Fruit fly (Drosophila melanogaster) whole organism, embryonic: ENCODE data around the gene Takl2.

Experiments
- Adf1 ChIP-seq: fragments of 200-800 bp; sonication (Bioruptor generic); IDR thresholded peaks from 2 replicates; pipeline ENCODE4 v1.3.6; 2022; ENCODE audit warnings: missing biosample characterization, missing genetic modification characterization
- BEAF-32 ChIP-seq: fragments of 200-800 bp; sonication (Bioruptor generic); optimal IDR thresholded peaks from 3 replicates; lab custom pipeline; 2017; ENCODE audit warnings: missing biosample characterization, missing genetic modification characterization, mild to moderate bottlenecking, moderate library complexity, missing genetic modification reagents
- Bdp1 ChIP-seq: fragments of 200-800 bp; sonication (Bioruptor generic); optimal IDR thresholded peaks from 3 replicates; lab custom pipeline; 2016; ENCODE audit warnings: missing biosample characterization, missing genetic modification characterization
- CG10147 ChIP-seq: fragments of 200-800 bp; sonication (Bioruptor generic); optimal IDR thresholded peaks from 2 replicates; lab custom pipeline; 2019; ENCODE audit warnings: missing biosample characterization, mild to moderate bottlenecking, missing genetic modification characterization, moderate library complexity
- CG11560 ChIP-seq: fragments of 200-800 bp; sonication (Bioruptor generic); IDR thresholded peaks from 3 replicates; pipeline ENCODE4 v1.3.6; 2022; ENCODE audit warnings: missing biosample characterization, missing genetic modification characterization
- CG11723 ChIP-seq: fragments of 200-800 bp; sonication (Bioruptor generic); optimal IDR thresholded peaks from 2 replicates; lab custom pipeline; 2017; ENCODE audit warnings: missing biosample characterization, mild to moderate bottlenecking, missing genetic modification characterization
- CG12219 ChIP-seq: fragments of 200-800 bp; sonication (Bioruptor generic); optimal IDR thresholded peaks from 3 replicates; lab custom pipeline; 2018; ENCODE audit warnings: missing biosample characterization, mild to moderate bottlenecking, missing genetic modification characterization
- CG13775 ChIP-seq: fragments of 200-800 bp; sonication (Bioruptor generic); optimal IDR thresholded peaks from 3 replicates; lab custom pipeline; 2017; ENCODE audit warnings: missing biosample characterization, mild to moderate bottlenecking, missing genetic modification characterization
- CG1529 ChIP-seq: fragments of 200-800 bp; sonication (Bioruptor generic); optimal IDR thresholded peaks from 3 replicates; lab custom pipeline; 2018; ENCODE audit warnings: missing biosample characterization, missing genetic modification characterization
- CG17328 ChIP-seq: fragments of 200-800 bp; sonication (Bioruptor generic); IDR thresholded peaks from 2 replicates; pipeline ENCODE4 v1.3.6; 2022; ENCODE audit warnings: missing biosample characterization, missing genetic modification characterization
- CG1832 ChIP-seq: fragments of 200-800 bp; sonication (Bioruptor generic); optimal IDR thresholded peaks from 2 replicates; lab custom pipeline; 2017; ENCODE audit warnings: missing biosample characterization, mild to moderate bottlenecking, missing genetic modification characterization, inconsistent platforms
- CG31365 ChIP-seq: fragments of 200-800 bp; sonication (Bioruptor generic); optimal IDR thresholded peaks from 2 replicates; lab custom pipeline; 2018; ENCODE audit warnings: missing biosample characterization, mild to moderate bottlenecking, missing genetic modification characterization
- CG4617 ChIP-seq: fragments of 200-800 bp; sonication (Bioruptor generic); optimal IDR thresholded peaks from 3 replicates; lab custom pipeline; 2016; ENCODE audit warnings: missing biosample characterization, missing genetic modification characterization, borderline replicate concordance
- CG5180 ChIP-seq: fragments of 200-800 bp; sonication (Bioruptor generic); optimal IDR thresholded peaks from 3 replicates; lab custom pipeline; 2017; ENCODE audit warnings: missing biosample characterization, missing genetic modification characterization, mild to moderate bottlenecking, moderate library complexity, missing genetic modification reagents
- CG6791 ChIP-seq: fragments of 200-800 bp; sonication (Bioruptor generic); IDR thresholded peaks from 3 replicates; pipeline ENCODE4 v1.3.6; 2022; ENCODE audit warnings: missing biosample characterization, missing genetic modification characterization; ENCODE audit not compliant: partially characterized antibody
- CG7357 ChIP-seq: fragments of 200-800 bp; sonication (Bioruptor generic); IDR thresholded peaks from 3 replicates; pipeline ENCODE4 v1.3.6; 2022; ENCODE audit warnings: missing biosample characterization, missing genetic modification characterization
- CG7839 ChIP-seq: fragments of 200-800 bp; sonication (Bioruptor generic); optimal IDR thresholded peaks from 3 replicates; lab custom pipeline; 2018; ENCODE audit warnings: missing biosample characterization, mild to moderate bottlenecking, missing genetic modification characterization, moderate library complexity
- CG8089 ChIP-seq: fragments of 200-800 bp; sonication (Bioruptor generic); optimal IDR thresholded peaks from 3 replicates; lab custom pipeline; 2016; ENCODE audit warnings: missing biosample characterization, missing genetic modification characterization
- CG8924 ChIP-seq: fragments of 200-800 bp; optimal IDR thresholded peaks from 3 replicates; lab custom pipeline; 2019; ENCODE audit warnings: missing biosample characterization, mild to moderate bottlenecking, missing genetic modification characterization, moderate library complexity
- CG9215 ChIP-seq: fragments of 200-800 bp; sonication (Bioruptor generic); IDR thresholded peaks from 2 replicates; pipeline ENCODE4 v1.3.6; 2022; ENCODE audit warnings: missing biosample characterization, missing genetic modification characterization
- CrebB ChIP-seq: fragments of 200-800 bp; sonication (Bioruptor generic); optimal IDR thresholded peaks from 3 replicates; lab custom pipeline; 2018; ENCODE audit warnings: missing biosample characterization, mild to moderate bottlenecking, missing genetic modification characterization
- H2.0 ChIP-seq: fragments of 200-800 bp; sonication (Bioruptor generic); IDR thresholded peaks from 2 replicates; pipeline ENCODE4 v1.3.6; 2022; ENCODE audit warnings: missing biosample characterization, missing genetic modification characterization
- HLH3B ChIP-seq: fragments of 200-800 bp; sonication (Bioruptor generic); IDR thresholded peaks from 2 replicates; pipeline ENCODE4 v1.3.6; 2022; ENCODE audit warnings: missing biosample characterization, missing genetic modification characterization
- HLHmδ ChIP-seq: fragments of 200-800 bp; sonication (Bioruptor generic); optimal IDR thresholded peaks from 2 replicates; lab custom pipeline; 2018; ENCODE audit warnings: missing biosample characterization, mild to moderate bottlenecking, missing genetic modification characterization, moderate library complexity
- Hr39 ChIP-seq: fragments of >200 bp; optimal IDR thresholded peaks from 2 replicates; lab custom pipeline; 2017
- Hr51 ChIP-seq, 2 experiments: fragments of 200-800 bp; sonication (Bioruptor generic); optimal IDR thresholded peaks; 2 replicates in 1 of 2; 3 replicates in 1 of 2; lab custom pipeline; 2016 to 2018; ENCODE audit warnings: missing biosample characterization in 2 of 2, missing genetic modification characterization in 2 of 2, mild to moderate bottlenecking in 1 of 2, moderate library complexity in 1 of 2
- Lpt ChIP-seq: fragments of >200 bp; optimal IDR thresholded peaks from 2 replicates; lab custom pipeline; 2018; ENCODE audit warnings: missing biosample characterization, missing genetic modification characterization
- Mrtf ChIP-seq: fragments of 200-800 bp; sonication (Bioruptor generic); IDR thresholded peaks from 3 replicates; pipeline ENCODE4 v1.3.6; 2022; ENCODE audit warnings: missing biosample characterization, missing genetic modification characterization
- Scr ChIP-seq: fragments of 200-800 bp; sonication (Bioruptor generic); IDR thresholded peaks from 2 replicates; pipeline ENCODE4 v1.3.6; 2022; ENCODE audit warnings: missing biosample characterization, missing genetic modification characterization; ENCODE audit not compliant: partially characterized antibody
- YL-1 ChIP-seq: fragments of 200-800 bp; sonication (Bioruptor generic); optimal IDR thresholded peaks from 3 replicates; lab custom pipeline; 2017; ENCODE audit warnings: missing biosample characterization, mild to moderate bottlenecking, missing genetic modification characterization
- amos ChIP-seq: fragments of 200-800 bp; sonication (Bioruptor generic); IDR thresholded peaks from 2 replicates; pipeline ENCODE4 v1.3.6; 2022; ENCODE audit warnings: missing biosample characterization, missing genetic modification characterization; ENCODE audit not compliant: partially characterized antibody
- cas ChIP-seq: fragments of 200-800 bp; sonication (Bioruptor generic); IDR thresholded peaks from 2 replicates; pipeline ENCODE4 v1.3.6; 2022; ENCODE audit warnings: missing biosample characterization, missing genetic modification characterization
- eve ChIP-seq, 2 experiments: fragments of >200 bp; optimal IDR thresholded peaks; 2 replicates each; lab custom pipeline; 2017; ENCODE audit warnings: missing biosample characterization in 2 of 2, missing genetic modification characterization in 2 of 2
- fd96Cb ChIP-seq: fragments of 200-800 bp; sonication (Bioruptor generic); optimal IDR thresholded peaks from 2 replicates; lab custom pipeline; 2018; ENCODE audit warnings: missing biosample characterization, mild to moderate bottlenecking, missing genetic modification characterization, moderate library complexity
- grau ChIP-seq: fragments of 200-800 bp; optimal IDR thresholded peaks from 3 replicates; lab custom pipeline; 2019; ENCODE audit warnings: missing biosample characterization, mild to moderate bottlenecking, missing genetic modification characterization, moderate library complexity
- gro ChIP-seq: fragments of 200-800 bp; sonication (Bioruptor generic); optimal IDR thresholded peaks from 2 replicates; lab custom pipeline; 2016; ENCODE audit warnings: missing biosample characterization, missing genetic modification characterization
- hkb ChIP-seq, 2 experiments: fragments of 200-800 bp in 1 of 2; fragments of >200 bp in 1 of 2; sonication (Bioruptor generic) in 1 of 2; IDR thresholded peaks in 1 of 2; optimal IDR thresholded peaks in 1 of 2; 2 replicates each; pipeline versions ENCODE4 v1.3.6 to Lab custom; 2017 to 2022; ENCODE audit warnings: missing biosample characterization in 1 of 2, missing genetic modification characterization in 1 of 2
- kni ChIP-seq: fragments of 200-800 bp; sonication (Bioruptor generic); optimal IDR thresholded peaks from 3 replicates; lab custom pipeline; 2017; ENCODE audit warnings: mild to moderate bottlenecking, missing biosample characterization, missing genetic modification reagents, missing genetic modification characterization
- maf-S ChIP-seq: fragments of 200-800 bp; sonication (Bioruptor generic); optimal IDR thresholded peaks from 2 replicates; lab custom pipeline; 2016; ENCODE audit warnings: missing biosample characterization, missing genetic modification characterization
- nau ChIP-seq: fragments of 200-800 bp; sonication (Bioruptor generic); optimal IDR thresholded peaks from 3 replicates; lab custom pipeline; 2017; ENCODE audit warnings: missing biosample characterization, mild to moderate bottlenecking, missing genetic modification characterization, missing genetic modification reagents
- repo ChIP-seq: fragments of 200-800 bp; sonication (Bioruptor generic); optimal IDR thresholded peaks from 2 replicates; lab custom pipeline; 2016; ENCODE audit warnings: missing biosample characterization, missing genetic modification characterization
- sisA ChIP-seq: fragments of 200-800 bp; sonication (Bioruptor generic); IDR thresholded peaks from 2 replicates; pipeline ENCODE4 v1.3.6; 2022; ENCODE audit warnings: missing biosample characterization, missing genetic modification characterization
- sna ChIP-seq: fragments of 200-800 bp; sonication (Bioruptor generic); IDR thresholded peaks from 2 replicates; pipeline ENCODE4 v1.3.6; 2022; ENCODE audit warnings: missing biosample characterization, missing genetic modification characterization; ENCODE audit not compliant: partially characterized antibody
- stc ChIP-seq: fragments of 200-800 bp; sonication (Bioruptor generic); IDR thresholded peaks from 2 replicates; pipeline ENCODE4 v1.3.6; 2022; ENCODE audit warnings: missing biosample characterization, missing genetic modification characterization
- stwl ChIP-seq: fragments of 200-800 bp; sonication (Bioruptor generic); optimal IDR thresholded peaks from 3 replicates; lab custom pipeline; 2018; ENCODE audit warnings: missing biosample characterization, mild to moderate bottlenecking, missing genetic modification characterization, moderate library complexity
- tgo ChIP-seq: fragments of 200-800 bp; sonication (Bioruptor generic); IDR thresholded peaks from 3 replicates; pipeline ENCODE4 v1.3.6; 2022; ENCODE audit warnings: missing biosample characterization, missing genetic modification characterization
- trem ChIP-seq: fragments of 200-800 bp; optimal IDR thresholded peaks from 3 replicates; lab custom pipeline; 2019; ENCODE audit warnings: missing biosample characterization, mild to moderate bottlenecking, missing genetic modification characterization, moderate library complexity
- trh ChIP-seq: fragments of 200-800 bp; sonication (Bioruptor generic); optimal IDR thresholded peaks from 2 replicates; lab custom pipeline; 2016; ENCODE audit warnings: missing biosample characterization, missing genetic modification characterization
- vnd ChIP-seq: fragments of 200-800 bp; sonication (Bioruptor generic); IDR thresholded peaks from 3 replicates; pipeline ENCODE4 v1.3.6; 2022; ENCODE audit warnings: missing biosample characterization, missing genetic modification characterization; ENCODE audit not compliant: partially characterized antibody
- wdn ChIP-seq: fragments of 200-800 bp; sonication (Bioruptor generic); IDR thresholded peaks from 2 replicates; pipeline ENCODE4 v1.3.6; 2022; ENCODE audit warnings: missing biosample characterization, missing genetic modification characterization

Takl2 gene

dm6 chr3R:22690311-22690710 lies 43.3 kb downstream of the Takl2 start, which contains the start of the genes wfs1 and Nup133 (continued):
- TF ChIP-seq sisA (GFP tag; lab: Robert Waterston, UW), result peak; percentile 44; the same call in 1 of the 2 replicates
- TF ChIP-seq CG1832 (GFP tag; lab: Kevin White, UChicago), result no peak
- peak; percentile 79 for TF ChIP-seq CG6791 (GFP tag; lab: Robert Waterston, UW)
- TF ChIP-seq CG1529 (GFP tag; lab: Kevin White, UChicago), result peak; percentile 48
- no peak for TF ChIP-seq Mrtf
- TF ChIP-seq maf-S (GFP tag; lab: Kevin White, UChicago), result no peak
- TF ChIP-seq wdn (GFP tag; lab: Robert Waterston, UW), result peak; percentile 26; the same call in 1 of the 2 replicates
- peak; percentile 42 for TF ChIP-seq trh (GFP tag; lab: Kevin White, UChicago)
- TF ChIP-seq CG12219 (GFP tag; lab: Kevin White, UChicago), result no peak
- TF ChIP-seq CG10147, result no peak
- TF ChIP-seq nau (GFP tag; lab: Kevin White, UChicago), result no peak
- TF ChIP-seq CG13775 (GFP tag; lab: Kevin White, UChicago), result peak; percentile 84
- TF ChIP-seq stc (GFP tag; lab: Robert Waterston, UW), result 0 out of 2 replicates have a peak, but pooled peaks have one; percentile 49
- TF ChIP-seq stwl (tag; lab: Kevin White, UChicago), result peak; percentile 73
- TF ChIP-seq CG5180 (GFP tag; lab: Kevin White, UChicago), result no peak
- TF ChIP-seq CG9215, result peak; percentile 64
- TF ChIP-seq Scr, result peak; percentile 93
- no peak for TF ChIP-seq Lpt
- peak; percentile 72 for TF ChIP-seq HLH3B
- TF ChIP-seq cas (GFP tag; lab: Robert Waterston, UW), result no peak
- TF ChIP-seq Hr51 (GFP tag; optimal IDR thresholded peaks at IDR 0.05; lab: Kevin White, UChicago), result peak; percentile 20 to 86
- peak; percentile 56 for TF ChIP-seq YL-1 (GFP tag; lab: Kevin White, UChicago)
- TF ChIP-seq CG11560 (tag; lab: Robert Waterston, UW), result no peak; the same call in 2 of the 3 replicates
- TF ChIP-seq sna, result peak; percentile 97
- peak; percentile 91 for TF ChIP-seq CG8924
- no peak for TF ChIP-seq CG7839 (tag; lab: Kevin White, UChicago)
- TF ChIP-seq CG7357, result no peak
- TF ChIP-seq Hr39 (lab: Kevin White, UChicago), result no peak
- TF ChIP-seq kni, result no peak
- TF ChIP-seq trem (tag; lab: Kevin White, UChicago), result peak; percentile 91
- TF ChIP-seq eve (GFP tag; optimal IDR thresholded peaks at IDR 0.05; lab: Kevin White, UChicago), result no peak
- peak; percentile 74 for TF ChIP-seq amos (GFP tag; lab: Robert Waterston, UW)
- TF ChIP-seq CrebB (tag; lab: Kevin White, UChicago), result peak; percentile 28
- peak; percentile 73 for TF ChIP-seq fd96Cb (tag; lab: Kevin White, UChicago)
- TF ChIP-seq Adf1 (GFP tag; lab: Robert Waterston, UW), result 0 out of 2 replicates have a peak, but pooled peaks have one; percentile 31
- TF ChIP-seq CG8089 (GFP tag; lab: Kevin White, UChicago), result no peak
- peak; percentile 64 for TF ChIP-seq CG4617 (GFP tag; lab: Kevin White, UChicago)
- TF ChIP-seq CG11723 (GFP tag; lab: Kevin White, UChicago), result no peak
- no peak for TF ChIP-seq repo (GFP tag; lab: Kevin White, UChicago)
- no peak for TF ChIP-seq Bdp1 (GFP tag; lab: Kevin White, UChicago)
- no peak for TF ChIP-seq hkb (optimal IDR thresholded peaks at IDR 0.05; lab: Kevin White, UChicago)
- TF ChIP-seq hkb (GFP tag; IDR thresholded peaks at IDR 0.05; lab: Robert Waterston, UW), result no peak; the same call in 1 of the 2 replicates
- TF ChIP-seq BEAF-32 (GFP tag; lab: Kevin White, UChicago), result peak; percentile 81
- TF ChIP-seq gro (GFP tag; lab: Kevin White, UChicago), result no peak
- TF ChIP-seq CG17328 (GFP tag; lab: Robert Waterston, UW), result peak; percentile 48; the same call in 1 of the 2 replicates
- TF ChIP-seq vnd (GFP tag; lab: Robert Waterston, UW), result peak; percentile 81; the same call in 2 of the 3 replicates
- peak; percentile 88 for TF ChIP-seq grau (tag; lab: Kevin White, UChicago)
- peak; percentile 68 for TF ChIP-seq tgo
- TF ChIP-seq CG31365, result no peak
- no peak for TF ChIP-seq HLHmδ
- peak; percentile 62 for TF ChIP-seq H2.0 (GFP tag; lab: Robert Waterston, UW)
